Worm (Caenorhabditis elegans): ENCODE measurements around the gene D1079.1.

D1079.1 gene

DNA sequence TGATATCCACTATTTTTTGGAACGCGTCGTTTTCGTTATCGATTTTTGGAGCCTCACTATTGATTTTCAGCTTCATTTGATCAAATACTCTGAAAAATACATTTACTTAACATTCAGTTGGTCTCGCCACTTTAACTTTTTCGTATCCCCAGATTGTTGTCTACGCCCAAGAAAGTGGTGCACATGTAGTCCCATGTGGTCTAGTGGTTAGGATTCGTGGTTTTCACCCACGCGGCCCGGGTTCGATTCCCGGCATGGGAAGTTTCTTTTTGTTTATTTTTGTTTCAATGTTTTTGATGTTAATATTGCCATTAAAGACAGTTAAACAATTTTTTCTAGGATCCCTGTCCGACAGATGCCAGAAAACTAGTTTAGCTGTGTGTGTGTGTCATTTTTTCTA is 41.1 kb downstream of the D1079.1 start:
- TF ChIP-seq mdl-1 (tag; optimal IDR thresholded peaks at IDR 0.05) (peak in 1 of 2 experiments; percentile 63), aha-1 (tag) (peak; percentile 45), tag-97 (GFP tag; IDR thresholded peaks at IDR 0.05) (no peak), F44E2.7 (GFP tag; IDR thresholded peaks at IDR 0.05) (0 out of 2 replicates have a peak, but pooled peaks have one; percentile 11), F26F4.8 (GFP tag; conservative IDR thresholded peaks at IDR 0.05) (peak; percentile 93), duxl-1 (tag; optimal IDR thresholded peaks at IDR 0.05; ENCODE audit: poor library complexity) (peak; percentile 83), daf-19 (GFP tag; conservative IDR thresholded peaks at IDR 0.05) (peak; percentile 52; the same call in 1 of the 2 replicates), dpl-1 (GFP tag; optimal IDR thresholded peaks at IDR 0.05) (peak; percentile 11), ceh-82 (tag; optimal IDR thresholded peaks at IDR 0.05) (no peak), gei-8 (GFP tag; optimal IDR thresholded peaks at IDR 0.05) (no peak), lim-7 (GFP tag; IDR thresholded peaks at IDR 0.05) (peak; percentile 85), Y75B8A.6 (GFP tag; IDR thresholded peaks at IDR 0.05) (peak; percentile 82; the same call in 1 of the 2 replicates), nhr-6 (tag; optimal IDR thresholded peaks at IDR 0.05) (no peak), nhr-237 (tag; optimal IDR thresholded peaks at IDR 0.05) (no peak), zip-2 (tag; optimal IDR thresholded peaks at IDR 0.05) (no peak), fos-1 (tag; optimal IDR thresholded peaks at IDR 0.05) (no peak), nhr-10 (tag; optimal IDR thresholded peaks at IDR 0.05) (no peak), daf-8 (GFP tag; IDR thresholded peaks at IDR 0.05) (no peak), spr-3 (GFP tag; optimal IDR thresholded peaks at IDR 0.05) (no peak), zip-11 (GFP tag; IDR thresholded peaks at IDR 0.05) (0 out of 2 replicates have a peak, but pooled peaks have one; percentile 33), sdz-12 (GFP tag; optimal IDR thresholded peaks at IDR 0.05) (no peak), arid-1 (GFP tag; conservative IDR thresholded peaks at IDR 0.05) (peak; percentile 82), mep-1 (tag; optimal IDR thresholded peaks at IDR 0.05) (peak; percentile 74), daf-16 (GFP tag; optimal IDR thresholded peaks at IDR 0.05) (peak; percentile 1 to 73), daf-16 (tag; optimal IDR thresholded peaks at IDR 0.05) (peak; percentile 73), lin-13 (GFP tag; optimal IDR thresholded peaks at IDR 0.05) (no peak), ztf-7 (tag; optimal IDR thresholded peaks at IDR 0.05) (no peak), ceh-20 (GFP tag; IDR thresholded peaks at IDR 0.05) (no peak), nhr-76 (tag; optimal IDR thresholded peaks at IDR 0.05) (no peak), ztf-11 (tag; optimal IDR thresholded peaks at IDR 0.05) (no peak), skn-1 (tag; optimal IDR thresholded peaks at IDR 0.05) (no peak), rbr-2 (tag; optimal IDR thresholded peaks at IDR 0.05) (peak; percentile 53), attf-4 (tag; optimal IDR thresholded peaks at IDR 0.05) (no peak), dmd-8 (GFP tag; IDR thresholded peaks at IDR 0.05) (peak; percentile 78), unc-62 (GFP tag; optimal IDR thresholded peaks at IDR 0.05 in 1 of 2) (peak in 1 of 2 experiments; percentile 28), unc-62 (tag; optimal IDR thresholded peaks at IDR 0.05) (no peak), madf-9 (GFP tag; conservative IDR thresholded peaks at IDR 0.05) (0 out of 2 replicates have a peak, but pooled peaks have one; percentile 41), snpc-1.2 (GFP tag; IDR thresholded peaks at IDR 0.05) (peak; percentile 87), snpc-4 (tag; optimal IDR thresholded peaks at IDR 0.05) (no peak), spr-1 (tag; optimal IDR thresholded peaks at IDR 0.05) (peak; percentile 28), dmd-6 (GFP tag; IDR thresholded peaks at IDR 0.05) (peak; percentile 48), ceh-62 (tag; optimal IDR thresholded peaks at IDR 0.05) (no peak), lin-29 (GFP tag; IDR thresholded peaks at IDR 0.05) (0 out of 2 replicates have a peak, but pooled peaks have one; percentile 21), php-3 (GFP tag; IDR thresholded peaks at IDR 0.05) (no peak), lir-3 (tag; optimal IDR thresholded peaks at IDR 0.05) (no peak), F49E8.2 (tag; optimal IDR thresholded peaks at IDR 0.05; ENCODE audit: borderline replicate concordance) (peak; percentile 6), egl-27 (tag; optimal IDR thresholded peaks at IDR 0.05) (no peak), jun-1 (tag; optimal IDR thresholded peaks at IDR 0.05) (no peak), F37D6.2 (tag; optimal IDR thresholded peaks at IDR 0.05) (peak; percentile 1), hlh-11 (tag; optimal IDR thresholded peaks at IDR 0.05) (peak; percentile 32), egl-43 (GFP tag; IDR thresholded peaks at IDR 0.05) (peak; percentile 91), hif-1 (tag; optimal IDR thresholded peaks at IDR 0.05) (peak in 1 of 2 experiments; percentile 17), tra-1 (GFP tag; IDR thresholded peaks at IDR 0.05) (0 out of 2 replicates have a peak, but pooled peaks have one; percentile 48)
